Fruit fly (Drosophila melanogaster) whole organism, embryonic: ENCODE measurements around the gene osi.

Source experiments
- Aef1 ChIP-seq: fragments of 200-800 bp; sonication (Bioruptor generic); IDR thresholded peaks from 3 replicates; pipeline ENCODE4 v1.3.6; 2022; ENCODE audit warnings: missing biosample characterization, missing genetic modification characterization
- CG11504 ChIP-seq: fragments of 200-800 bp; sonication (Bioruptor generic); optimal IDR thresholded peaks from 3 replicates; lab custom pipeline; 2019; ENCODE audit warnings: missing biosample characterization, mild to moderate bottlenecking, missing genetic modification characterization, moderate library complexity
- CG12071 ChIP-seq: fragments of 200-800 bp; sonication (Bioruptor generic); optimal IDR thresholded peaks from 3 replicates; lab custom pipeline; 2018; ENCODE audit warnings: missing biosample characterization, mild to moderate bottlenecking, missing genetic modification characterization
- CG12219 ChIP-seq: fragments of 200-800 bp; sonication (Bioruptor generic); optimal IDR thresholded peaks from 3 replicates; lab custom pipeline; 2018; ENCODE audit warnings: missing biosample characterization, mild to moderate bottlenecking, missing genetic modification characterization
- CG13296 ChIP-seq: fragments of 200-800 bp; sonication (Bioruptor generic); optimal IDR thresholded peaks from 3 replicates; lab custom pipeline; 2018; ENCODE audit warnings: missing biosample characterization, mild to moderate bottlenecking, missing genetic modification characterization
- CG14965 ChIP-seq: fragments of 200-800 bp; sonication (Bioruptor generic); optimal IDR thresholded peaks from 2 replicates; lab custom pipeline; 2016; ENCODE audit warnings: missing biosample characterization, missing genetic modification characterization, borderline replicate concordance
- CG15601 ChIP-seq: fragments of 200-800 bp; sonication (Bioruptor generic); optimal IDR thresholded peaks from 3 replicates; lab custom pipeline; 2019; ENCODE audit warnings: missing biosample characterization, mild to moderate bottlenecking, missing genetic modification characterization, moderate library complexity
- CG17328 ChIP-seq: fragments of 200-800 bp; sonication (Bioruptor generic); IDR thresholded peaks from 2 replicates; pipeline ENCODE4 v1.3.6; 2022; ENCODE audit warnings: missing biosample characterization, missing genetic modification characterization
- CG17385 ChIP-seq: fragments of 200-800 bp; sonication (Bioruptor generic); optimal IDR thresholded peaks from 3 replicates; lab custom pipeline; 2018; ENCODE audit warnings: missing biosample characterization, mild to moderate bottlenecking, missing genetic modification characterization
- CG2678 ChIP-seq: fragments of 200-800 bp; sonication (Bioruptor generic); optimal IDR thresholded peaks from 3 replicates; lab custom pipeline; 2019; ENCODE audit warnings: missing biosample characterization, mild to moderate bottlenecking, missing genetic modification characterization, moderate library complexity
- CG2889 ChIP-seq: fragments of 200-800 bp; sonication (Bioruptor generic); IDR thresholded peaks from 3 replicates; pipeline ENCODE4 v1.3.6; 2022; ENCODE audit warnings: missing biosample characterization, missing genetic modification characterization
- CG3163 ChIP-seq: fragments of 200-800 bp; sonication (Bioruptor generic); optimal IDR thresholded peaks from 3 replicates; lab custom pipeline; 2016; ENCODE audit warnings: missing biosample characterization, missing genetic modification characterization
- CG34376 ChIP-seq: fragments of 200-800 bp; sonication (Bioruptor generic); optimal IDR thresholded peaks from 2 replicates; lab custom pipeline; 2018; ENCODE audit warnings: missing biosample characterization, mild to moderate bottlenecking, missing genetic modification characterization
- CG34422 ChIP-seq: fragments of 200-800 bp; sonication (Bioruptor generic); IDR thresholded peaks from 3 replicates; pipeline ENCODE4 v1.3.6; 2022; ENCODE audit warnings: missing biosample characterization, missing genetic modification characterization
- CG4282 ChIP-seq: fragments of 200-800 bp; sonication (Bioruptor generic); optimal IDR thresholded peaks from 2 replicates; lab custom pipeline; 2016; ENCODE audit warnings: missing biosample characterization, missing genetic modification characterization
- CG6254 ChIP-seq: fragments of 200-800 bp; sonication (Bioruptor generic); optimal IDR thresholded peaks from 3 replicates; lab custom pipeline; 2017; ENCODE audit warnings: mild to moderate bottlenecking, missing biosample characterization, missing genetic modification reagents, missing genetic modification characterization
- CG6813 ChIP-seq: fragments of 200-800 bp; sonication (Bioruptor generic); optimal IDR thresholded peaks from 2 replicates; lab custom pipeline; 2017; ENCODE audit warnings: missing biosample characterization, missing genetic modification characterization, mild to moderate bottlenecking, moderate library complexity, missing genetic modification reagents
- CG7357 ChIP-seq: fragments of 200-800 bp; sonication (Bioruptor generic); IDR thresholded peaks from 3 replicates; pipeline ENCODE4 v1.3.6; 2022; ENCODE audit warnings: missing biosample characterization, missing genetic modification characterization
- CG8388 ChIP-seq: fragments of 200-800 bp; sonication (Bioruptor generic); optimal IDR thresholded peaks from 2 replicates; lab custom pipeline; 2019; ENCODE audit warnings: missing biosample characterization, mild to moderate bottlenecking, missing genetic modification characterization, moderate library complexity
- CG9215 ChIP-seq: fragments of 200-800 bp; sonication (Bioruptor generic); IDR thresholded peaks from 2 replicates; pipeline ENCODE4 v1.3.6; 2022; ENCODE audit warnings: missing biosample characterization, missing genetic modification characterization
- Camta ChIP-seq: fragments of 200-800 bp; sonication (Bioruptor generic); optimal IDR thresholded peaks from 2 replicates; lab custom pipeline; 2016; ENCODE audit warnings: missing biosample characterization, missing genetic modification characterization
- Deaf1 ChIP-seq: fragments of 200-800 bp; optimal IDR thresholded peaks from 3 replicates; lab custom pipeline; 2019; ENCODE audit warnings: missing biosample characterization, mild to moderate bottlenecking, missing genetic modification characterization, moderate library complexity
- Dfd ChIP-seq, 2 experiments: fragments of >200 bp; optimal IDR thresholded peaks; 2 replicates each; lab custom pipeline; 2017; ENCODE audit warnings: missing biosample characterization in 2 of 2, missing genetic modification characterization in 2 of 2
- E2f2 ChIP-seq: fragments of 200-800 bp; sonication (Bioruptor generic); IDR thresholded peaks from 2 replicates; pipeline ENCODE4 v1.3.6; 2022; ENCODE audit warnings: missing biosample characterization, missing genetic modification characterization
- Fer3 ChIP-seq: fragments of 200-800 bp; sonication (Bioruptor generic); optimal IDR thresholded peaks from 2 replicates; lab custom pipeline; 2018; ENCODE audit warnings: missing biosample characterization, mild to moderate bottlenecking, missing genetic modification characterization, moderate library complexity
- Gsc ChIP-seq: fragments of 200-800 bp; sonication (Bioruptor generic); IDR thresholded peaks from 2 replicates; pipeline ENCODE4 v1.3.6; 2022; ENCODE audit warnings: missing biosample characterization, missing genetic modification characterization
- Hmr ChIP-seq: fragments of 200-800 bp; sonication (Bioruptor generic); optimal IDR thresholded peaks from 3 replicates; lab custom pipeline; 2017; ENCODE audit warnings: mild to moderate bottlenecking, missing biosample characterization, missing genetic modification reagents, missing genetic modification characterization
- Hmx ChIP-seq: fragments of 200-800 bp; sonication (Bioruptor generic); optimal IDR thresholded peaks from 2 replicates; lab custom pipeline; 2016; ENCODE audit warnings: missing biosample characterization, missing genetic modification characterization
- Med ChIP-seq: fragments of 200-800 bp; sonication (Bioruptor generic); peaks from one replicate; lab custom pipeline; 2016; ENCODE audit warnings: missing biosample characterization, missing genetic modification characterization, mild to moderate bottlenecking, inconsistent platforms, moderate library complexity
- Rfx ChIP-seq: fragments of 200-800 bp; sonication (Bioruptor generic); IDR thresholded peaks from 2 replicates; pipeline ENCODE4 v1.3.6; 2022; ENCODE audit warnings: missing biosample characterization, missing genetic modification characterization
- Rx ChIP-seq: fragments of 200-800 bp; sonication (Bioruptor generic); IDR thresholded peaks from 2 replicates; pipeline ENCODE4 v1.3.6; 2022; ENCODE audit warnings: missing biosample characterization, missing genetic modification characterization
- Tbp ChIP-seq: fragments of >200 bp; optimal IDR thresholded peaks from 2 replicates; lab custom pipeline; 2018; ENCODE audit warnings: missing biosample characterization, missing genetic modification characterization
- Trl ChIP-seq, 3 experiments: fragments of >200 bp in 2 of 3; fragments of 200-800 bp in 1 of 3; sonication (Bioruptor generic) in 1 of 3; optimal IDR thresholded peaks; 2 replicates in 1 of 3; 3 replicates in 2 of 3; lab custom pipeline; 2016 to 2017; ENCODE audit warnings: missing biosample characterization in 1 of 3, missing genetic modification characterization in 1 of 3
- cwo ChIP-seq: fragments of 200-800 bp; sonication (Bioruptor generic); optimal IDR thresholded peaks from 3 replicates; lab custom pipeline; 2017; ENCODE audit warnings: missing biosample characterization, missing genetic modification characterization, mild to moderate bottlenecking, moderate library complexity, missing genetic modification reagents
- exex ChIP-seq: fragments of 200-800 bp; sonication (Bioruptor generic); optimal IDR thresholded peaks from 4 replicates; lab custom pipeline; 2018; ENCODE audit warnings: missing biosample characterization, mild to moderate bottlenecking, missing genetic modification characterization, moderate library complexity
- grn ChIP-seq: fragments of 200-800 bp; sonication (Bioruptor generic); optimal IDR thresholded peaks from 3 replicates; lab custom pipeline; 2017; ENCODE audit warnings: missing biosample characterization, missing genetic modification characterization
- mirr ChIP-seq: fragments of 200-800 bp; sonication (Bioruptor generic); optimal IDR thresholded peaks from 3 replicates; lab custom pipeline; 2018; ENCODE audit warnings: missing biosample characterization, mild to moderate bottlenecking, missing genetic modification characterization
- onecut ChIP-seq: fragments of 200-800 bp; sonication (Bioruptor generic); IDR thresholded peaks from 2 replicates; pipeline ENCODE4 v1.3.6; 2022; ENCODE audit warnings: missing biosample characterization, missing genetic modification characterization
- pb ChIP-seq: fragments of 200-800 bp; sonication (Bioruptor generic); optimal IDR thresholded peaks from 3 replicates; lab custom pipeline; 2016; ENCODE audit warnings: missing biosample characterization, missing genetic modification characterization
- peb ChIP-seq: fragments of 200-800 bp; sonication (Bioruptor generic); IDR thresholded peaks from 2 replicates; pipeline ENCODE4 v1.3.6; 2022; ENCODE audit warnings: missing biosample characterization, missing genetic modification characterization
- rib ChIP-seq: fragments of 200-800 bp; sonication (Bioruptor generic); IDR thresholded peaks from 2 replicates; pipeline ENCODE4 v1.3.6; 2022; ENCODE audit warnings: missing biosample characterization, missing genetic modification characterization
- salm ChIP-seq: fragments of 200-800 bp; sonication (Bioruptor generic); optimal IDR thresholded peaks from 2 replicates; lab custom pipeline; 2018; ENCODE audit warnings: missing biosample characterization, mild to moderate bottlenecking, missing genetic modification characterization
- sqz ChIP-seq: fragments of 200-800 bp; sonication (Bioruptor generic); optimal IDR thresholded peaks from 3 replicates; lab custom pipeline; 2018; ENCODE audit warnings: missing biosample characterization, mild to moderate bottlenecking, missing genetic modification characterization
- yki ChIP-seq: fragments of >200 bp; optimal IDR thresholded peaks from 3 replicates; lab custom pipeline; 2018

Gene osi

dm6 chr2L:16858466-16859007 is 29.2 kb downstream of the osi start, which contains the start of gene CG31809 (continued):
- no peak for TF ChIP-seq CG7357 (GFP tag; lab: Robert Waterston, UW)
- TF ChIP-seq CG17328 (GFP tag; lab: Robert Waterston, UW), result no peak
- TF ChIP-seq CG9215 (GFP tag; lab: Robert Waterston, UW), result no peak
- no peak for TF ChIP-seq Rfx (GFP tag; lab: Robert Waterston, UW)
- peak; percentile 3 for TF ChIP-seq CG11504 (tag; lab: Kevin White, UChicago)
- no peak for TF ChIP-seq CG17385 (GFP tag; lab: Kevin White, UChicago)
- TF ChIP-seq CG12071 (GFP tag; lab: Kevin White, UChicago), result no peak
- TF ChIP-seq peb, result no peak
- peak; percentile 66 for TF ChIP-seq Med
- no peak for TF ChIP-seq CG8388 (GFP tag; lab: Kevin White, UChicago)
- no peak for TF ChIP-seq E2f2
- TF ChIP-seq Hmr (GFP tag; lab: Kevin White, UChicago), result no peak
- TF ChIP-seq Hmx, result no peak
- TF ChIP-seq Dfd (GFP tag; optimal IDR thresholded peaks at IDR 0.05; lab: Kevin White, UChicago), result no peak
- TF ChIP-seq CG4282 (GFP tag; lab: Kevin White, UChicago), result no peak
- peak; percentile 62 for TF ChIP-seq Deaf1 (tag; lab: Kevin White, UChicago)
- no peak for TF ChIP-seq Aef1 (GFP tag; lab: Robert Waterston, UW)
- TF ChIP-seq CG6813 (GFP tag; lab: Kevin White, UChicago), result peak; percentile 25
- no peak for TF ChIP-seq Gsc

DNA sequence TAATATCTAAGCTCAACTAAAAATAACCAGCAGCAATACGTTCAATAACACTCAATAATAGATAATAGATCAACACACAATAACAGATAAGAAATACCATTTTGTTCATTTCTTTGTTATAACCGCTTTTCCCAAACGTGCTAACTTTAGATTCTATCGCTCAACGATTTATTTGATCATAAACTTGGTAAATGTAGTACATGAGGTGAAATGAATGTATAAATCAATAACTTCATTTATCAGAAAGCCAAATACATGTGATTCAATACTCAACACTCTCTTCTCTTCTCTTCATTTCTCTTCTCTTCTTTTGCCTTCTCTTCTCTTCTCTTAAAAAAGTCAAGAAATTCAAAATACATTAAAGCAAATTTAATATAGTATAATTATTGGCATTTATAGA is 30.1 kb downstream of the osi start:
- peak; percentile 19 for TF ChIP-seq CG13296 (GFP tag; lab: Kevin White, UChicago)
- peak; percentile 9 for TF ChIP-seq sqz (GFP tag; lab: Kevin White, UChicago)
- TF ChIP-seq grn, result peak; percentile 85
- peak; percentile 75 for TF ChIP-seq CG3163 (GFP tag; lab: Kevin White, UChicago)
- TF ChIP-seq CG34422 (GFP tag; lab: Robert Waterston, UW), result no peak
- peak; percentile 63; the same call in 1 of the 2 replicates for TF ChIP-seq onecut (GFP tag; lab: Robert Waterston, UW)
- no peak for TF ChIP-seq CG14965 (GFP tag; lab: Kevin White, UChicago)
- peak; percentile 19 for TF ChIP-seq CG2678 (tag; lab: Kevin White, UChicago)
- TF ChIP-seq CG6254 (GFP tag; lab: Kevin White, UChicago), result peak; percentile 6
- no peak for TF ChIP-seq Camta (GFP tag; lab: Kevin White, UChicago)
- TF ChIP-seq rib (GFP tag; lab: Robert Waterston, UW), result no peak
- no peak for TF ChIP-seq yki (lab: Kevin White, UChicago)
- peak; percentile 70 for TF ChIP-seq CG34376 (GFP tag; lab: Kevin White, UChicago)
- TF ChIP-seq CG12219 (GFP tag; lab: Kevin White, UChicago), result no peak
- no peak for TF ChIP-seq Fer3
- TF ChIP-seq salm, result peak; percentile 45
- no peak for TF ChIP-seq CG2889
- TF ChIP-seq pb (GFP tag; lab: Kevin White, UChicago), result no peak
- TF ChIP-seq Tbp, result no peak
- no peak for TF ChIP-seq Rx (GFP tag; lab: Robert Waterston, UW)
- peak; percentile 42 for TF ChIP-seq cwo (GFP tag; lab: Kevin White, UChicago)
- TF ChIP-seq Trl (optimal IDR thresholded peaks at IDR 0.05; lab: Kevin White, UChicago), result peak; percentile 72 to 90
- no peak for TF ChIP-seq Trl (GFP tag; optimal IDR thresholded peaks at IDR 0.05; lab: Kevin White, UChicago)
- TF ChIP-seq CG15601 (tag; lab: Kevin White, UChicago), result peak; percentile 37
- TF ChIP-seq mirr (GFP tag; lab: Kevin White, UChicago), result peak; percentile 56
- TF ChIP-seq exex (tag; lab: Kevin White, UChicago), result peak; percentile 70
